Worm (Caenorhabditis elegans) whole organism, L3 larva: ENCODE measurements around the gene clh-1.

Source experiments
- aly-2 ChIP-seq: fragments of 150-350 bp; optimal IDR thresholded peaks from 2 replicates; lab custom pipeline; 2014; ENCODE audit warnings: missing biosample characterization, missing genetic modification characterization
- ama-1 ChIP-seq: fragments of 150-350 bp; optimal IDR thresholded peaks from 2 replicates; lab custom pipeline; 2018
- ceh-16 ChIP-seq: sonication (generic microtip); optimal IDR thresholded peaks from 2 replicates; lab custom pipeline; 2017; ENCODE audit warnings: missing biosample characterization, missing genetic modification characterization
- ceh-28 ChIP-seq: fragments of 150-350 bp; optimal IDR thresholded peaks from 2 replicates; lab custom pipeline; 2014; ENCODE audit warnings: missing biosample characterization, missing genetic modification reagents, missing genetic modification characterization
- ceh-9 ChIP-seq: sonication (generic microtip); optimal IDR thresholded peaks from 2 replicates; lab custom pipeline; 2018; ENCODE audit warnings: missing biosample characterization, missing genetic modification characterization
- egl-27 ChIP-seq: sonication (generic microtip); optimal IDR thresholded peaks from 4 replicates; lab custom pipeline; 2017; ENCODE audit warnings: missing biosample characterization, missing genetic modification reagents, missing genetic modification characterization
- egl-5 ChIP-seq: fragments of 150-350 bp; optimal IDR thresholded peaks from 2 replicates; lab custom pipeline; 2017; ENCODE audit warnings: missing biosample characterization, missing genetic modification reagents, missing genetic modification characterization, inconsistent platforms
- elt-1 ChIP-seq: fragments of 150-350 bp; optimal IDR thresholded peaks from 2 replicates; lab custom pipeline; 2014; ENCODE audit warnings: missing biosample characterization, missing genetic modification characterization
- elt-2 ChIP-seq: sonication (generic microtip); optimal IDR thresholded peaks from 2 replicates; lab custom pipeline; 2016; ENCODE audit warnings: missing genetic modification reagents, mild to moderate bottlenecking, missing genetic modification characterization, missing compliant biosample characterization
- elt-3 ChIP-seq, 3 experiments: fragments of 150-350 bp in 1 of 3; sonication (generic microtip) in 2 of 3; optimal IDR thresholded peaks; 2 replicates in 2 of 3; 4 replicates in 1 of 3; lab custom pipeline; 2014 to 2017; ENCODE audit warnings: missing biosample characterization in 3 of 3, missing genetic modification characterization in 3 of 3
- fkh-10 ChIP-seq: sonication (generic microtip); optimal IDR thresholded peaks from 2 replicates; lab custom pipeline; 2017; ENCODE audit warnings: missing biosample characterization, missing genetic modification reagents, missing genetic modification characterization
- fkh-2 ChIP-seq: fragments of 150-350 bp; optimal IDR thresholded peaks from 2 replicates; lab custom pipeline; 2014; ENCODE audit warnings: missing biosample characterization, missing genetic modification reagents, missing genetic modification characterization
- hmg-11 ChIP-seq: sonication (generic microtip); optimal IDR thresholded peaks from 2 replicates; lab custom pipeline; 2016; ENCODE audit warnings: missing genetic modification characterization, missing compliant biosample characterization
- jun-1 ChIP-seq: fragments of 150-350 bp; optimal IDR thresholded peaks from 2 replicates; lab custom pipeline; 2014; ENCODE audit warnings: missing biosample characterization, missing genetic modification reagents, missing genetic modification characterization
- lin-15B ChIP-seq: fragments of 150-350 bp; optimal IDR thresholded peaks from 2 replicates; lab custom pipeline; 2014; ENCODE audit warnings: missing biosample characterization, missing genetic modification characterization
- lsy-12 ChIP-seq: sonication (generic microtip); optimal IDR thresholded peaks from 2 replicates; lab custom pipeline; 2016; ENCODE audit warnings: mild to moderate bottlenecking, missing genetic modification characterization, missing compliant biosample characterization
- mdl-1 ChIP-seq: fragments of 150-350 bp; optimal IDR thresholded peaks from 2 replicates; lab custom pipeline; 2014; ENCODE audit warnings: missing biosample characterization, missing genetic modification characterization
- mml-1 ChIP-seq: fragments of 150-350 bp; sonication (generic microtip); optimal IDR thresholded peaks from 3 replicates; lab custom pipeline; 2014; ENCODE audit warnings: missing biosample characterization, missing genetic modification characterization
- nfya-1 ChIP-seq: sonication (generic microtip); optimal IDR thresholded peaks from 2 replicates; lab custom pipeline; 2017; ENCODE audit warnings: missing genetic modification characterization, mild to moderate bottlenecking, missing compliant biosample characterization, antibody characterized with exemption, moderate library complexity; ENCODE audit not compliant: insufficient read depth
- nhr-11 ChIP-seq: fragments of 150-350 bp; optimal IDR thresholded peaks from 2 replicates; lab custom pipeline; 2014; ENCODE audit warnings: missing biosample characterization, missing genetic modification characterization
- nhr-12 ChIP-seq: fragments of 150-350 bp; optimal IDR thresholded peaks from 2 replicates; lab custom pipeline; 2014; ENCODE audit warnings: missing biosample characterization, missing genetic modification characterization
- nhr-237 ChIP-seq: fragments of 150-350 bp; optimal IDR thresholded peaks from 2 replicates; lab custom pipeline; 2014; ENCODE audit warnings: missing biosample characterization, missing genetic modification characterization
- nhr-25 ChIP-seq: sonication (generic microtip); optimal IDR thresholded peaks from 2 replicates; lab custom pipeline; 2017; ENCODE audit warnings: missing biosample characterization, missing genetic modification characterization
- nhr-28 ChIP-seq: fragments of 150-350 bp; optimal IDR thresholded peaks from 2 replicates; lab custom pipeline; 2014; ENCODE audit warnings: missing biosample characterization, missing genetic modification characterization
- nhr-43 ChIP-seq: sonication (generic microtip); optimal IDR thresholded peaks from 2 replicates; lab custom pipeline; 2016; ENCODE audit warnings: mild to moderate bottlenecking, missing genetic modification characterization, missing compliant biosample characterization; ENCODE audit not compliant: poor library complexity, severe bottlenecking
- nhr-67 ChIP-seq: fragments of 150-350 bp; optimal IDR thresholded peaks from 2 replicates; lab custom pipeline; 2014; ENCODE audit warnings: missing biosample characterization, missing genetic modification characterization
- nhr-76 ChIP-seq: fragments of 150-350 bp; sonication (generic microtip); optimal IDR thresholded peaks from 5 replicates; lab custom pipeline; 2014; ENCODE audit warnings: missing biosample characterization, missing genetic modification characterization
- nhr-77 ChIP-seq: fragments of 150-350 bp; optimal IDR thresholded peaks from 2 replicates; lab custom pipeline; 2014; ENCODE audit warnings: missing biosample characterization, missing genetic modification characterization
- pha-4 ChIP-seq: fragments of 150-350 bp; optimal IDR thresholded peaks from 2 replicates; lab custom pipeline; 2014; ENCODE audit warnings: missing biosample characterization, missing genetic modification reagents, missing genetic modification characterization
- pqm-1 ChIP-seq: fragments of 150-350 bp; optimal IDR thresholded peaks from 2 replicates; lab custom pipeline; 2017; ENCODE audit warnings: missing biosample characterization, missing genetic modification characterization, inconsistent platforms
- skn-1 ChIP-seq: fragments of 150-350 bp; optimal IDR thresholded peaks from 2 replicates; lab custom pipeline; 2014; ENCODE audit warnings: missing biosample characterization, missing genetic modification characterization
- snpc-4 ChIP-seq: fragments of 150-350 bp; optimal IDR thresholded peaks from 2 replicates; lab custom pipeline; 2014; ENCODE audit warnings: missing biosample characterization, missing genetic modification characterization
- tbx-2 ChIP-seq: sonication (generic microtip); optimal IDR thresholded peaks from 2 replicates; lab custom pipeline; 2016; ENCODE audit warnings: mild to moderate bottlenecking, missing genetic modification characterization, missing compliant biosample characterization
- unc-39 ChIP-seq: sonication (generic microtip); optimal IDR thresholded peaks from 4 replicates; lab custom pipeline; 2017; ENCODE audit warnings: missing biosample characterization, missing genetic modification characterization
- unc-62 ChIP-seq: fragments of 150-350 bp; sonication (generic microtip); optimal IDR thresholded peaks from 4 replicates; lab custom pipeline; 2014; ENCODE audit warnings: missing biosample characterization, missing genetic modification reagents, missing genetic modification characterization
- zag-1 ChIP-seq: fragments of 150-350 bp; optimal IDR thresholded peaks from 2 replicates; lab custom pipeline; 2014; ENCODE audit warnings: missing biosample characterization, missing genetic modification characterization
- ztf-4 ChIP-seq: fragments of 150-350 bp; optimal IDR thresholded peaks from 2 replicates; lab custom pipeline; 2014; ENCODE audit warnings: missing biosample characterization, missing genetic modification characterization

Gene clh-1

DNA sequence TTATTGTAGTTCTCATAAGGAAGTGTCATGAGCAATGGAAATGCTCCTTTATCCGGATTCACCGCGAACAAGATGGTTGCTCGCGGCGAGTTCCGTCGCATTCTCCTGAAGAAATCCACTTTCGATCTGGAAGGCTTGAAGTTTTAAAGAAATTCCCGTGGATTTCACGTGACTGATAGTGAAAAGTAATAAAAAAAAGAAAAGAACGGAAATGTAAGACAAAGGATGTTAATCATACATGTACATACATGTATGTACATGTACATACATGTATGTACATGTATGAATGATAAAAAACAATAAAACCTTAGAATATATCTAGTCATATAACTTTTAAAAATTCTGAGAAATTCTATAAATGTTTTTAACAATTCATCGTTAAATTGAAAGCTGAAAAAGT, at the start of gene clh-1:
TSS of gene clh-1 (minus strand) at position 101 of the 400 bp plus-strand sequence.
- TF ChIP-seq snpc-4 (no peak), fkh-2 (tag; lab: Kevin White, UChicago) (no peak), tbx-2 (tag; lab: Kevin White, UChicago) (no peak), ama-1 (lab: Kevin White, UChicago) (no peak), pha-4 (tag; lab: Kevin White, UChicago) (no peak), nfya-1 (no peak), ztf-4 (tag; lab: Kevin White, UChicago) (no peak), nhr-11 (no peak), zag-1 (no peak), pqm-1 (tag; lab: Kevin White, UChicago) (no peak), nhr-28 (tag; lab: Kevin White, UChicago) (no peak), ceh-9 (tag; lab: Kevin White, UChicago) (no peak), nhr-12 (tag; lab: Kevin White, UChicago) (no peak), aly-2 (tag; lab: Kevin White, UChicago) (no peak), hmg-11 (tag; lab: Kevin White, UChicago) (no peak), nhr-76 (tag; lab: Kevin White, UChicago) (no peak), nhr-237 (tag; lab: Kevin White, UChicago) (no peak), elt-1 (tag; lab: Kevin White, UChicago) (no peak), nhr-67 (no peak)

DNA sequence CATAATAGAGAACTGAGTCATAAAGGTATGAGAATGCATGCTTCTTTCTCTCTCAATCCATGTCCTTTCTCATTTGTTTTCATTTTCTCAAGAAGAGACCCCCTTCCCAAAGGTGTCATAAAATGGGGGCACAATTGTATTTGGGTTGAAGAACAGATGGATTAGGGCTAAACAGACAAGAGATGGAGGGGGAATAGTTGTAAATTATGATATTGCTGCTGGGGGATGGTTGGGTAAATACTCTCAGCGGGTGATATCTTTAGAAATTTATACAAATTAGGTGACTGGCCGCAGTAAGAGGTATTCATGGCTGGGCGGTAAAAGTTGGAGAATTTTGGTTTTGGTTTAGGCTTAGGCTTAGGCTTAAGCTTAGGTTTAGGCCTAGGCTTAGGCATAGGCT, 48.8 kb upstream of the clh-1 start:
- TF ChIP-seq ceh-9 (tag; lab: Kevin White, UChicago): no peak
- TF ChIP-seq skn-1 (tag; lab: Kevin White, UChicago): no peak
- no peak for TF ChIP-seq egl-5 (tag; lab: Kevin White, UChicago)
- TF ChIP-seq snpc-4: no peak
- TF ChIP-seq ceh-28 (tag; lab: Kevin White, UChicago): no peak
- no peak for TF ChIP-seq mdl-1 (tag; lab: Kevin White, UChicago)
- TF ChIP-seq elt-2: no peak
- TF ChIP-seq nhr-12 (tag; lab: Kevin White, UChicago): no peak
- TF ChIP-seq nhr-43 (tag; lab: Kevin White, UChicago): no peak
- no peak for TF ChIP-seq lin-15B
- TF ChIP-seq elt-1 (tag; lab: Kevin White, UChicago): no peak
- no peak for TF ChIP-seq jun-1 (tag; lab: Kevin White, UChicago)
- no peak for TF ChIP-seq nhr-77 (tag; lab: Kevin White, UChicago)
- no peak for TF ChIP-seq nhr-237 (tag; lab: Kevin White, UChicago)
- TF ChIP-seq mml-1: no peak
- TF ChIP-seq, all 47 proteins: peak for 0

DNA sequence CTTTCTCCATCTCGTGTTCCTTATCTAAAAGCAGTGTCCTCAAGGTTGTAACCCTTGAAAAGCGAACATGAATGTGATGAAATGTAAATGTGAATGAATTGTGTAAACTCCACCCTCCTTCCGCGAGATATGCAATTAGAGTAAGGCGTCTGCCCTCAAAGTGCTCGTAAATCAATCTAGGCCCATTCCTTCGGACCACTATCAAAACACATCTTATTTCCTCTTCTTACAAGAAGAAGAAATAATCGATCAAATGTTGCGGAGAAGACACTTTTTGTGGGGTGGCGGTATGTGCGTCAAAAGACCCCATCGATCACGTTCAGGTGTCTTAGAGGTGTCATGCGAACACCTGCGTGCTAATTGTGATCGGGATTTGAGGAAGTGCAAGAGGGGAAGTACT, 45.9 kb upstream of the clh-1 start:
- TF ChIP-seq mdl-1 (tag; lab: Kevin White, UChicago): no peak
- no peak for TF ChIP-seq lsy-12
- TF ChIP-seq aly-2 (tag; lab: Kevin White, UChicago): no peak
- no peak for TF ChIP-seq jun-1 (tag; lab: Kevin White, UChicago)
- TF ChIP-seq skn-1 (tag; lab: Kevin White, UChicago): no peak
- TF ChIP-seq snpc-4: no peak
- TF ChIP-seq unc-39 (tag; lab: Kevin White, UChicago): no peak
- TF ChIP-seq nhr-25 (tag; lab: Kevin White, UChicago): no peak
- TF ChIP-seq egl-27 (tag; lab: Kevin White, UChicago): no peak

DNA sequence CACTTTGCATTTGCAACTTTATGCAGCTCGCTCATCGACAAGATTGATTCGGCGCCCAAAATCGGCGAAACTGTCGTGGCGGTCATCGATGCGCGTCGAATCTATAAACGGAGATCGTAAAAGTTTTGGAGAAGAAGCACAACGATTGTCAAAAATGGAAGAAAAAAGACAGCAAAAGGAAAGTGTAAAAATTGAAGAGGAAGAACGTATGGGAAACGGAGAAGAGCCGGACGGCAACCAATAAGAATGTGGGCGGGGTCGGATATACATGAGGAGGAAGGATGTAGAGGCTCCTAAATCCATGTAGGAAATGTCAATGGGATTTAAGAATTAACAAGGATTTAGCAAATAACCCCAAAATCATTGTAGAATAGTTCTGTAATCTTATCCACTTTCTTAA, 44.8 kb upstream of the clh-1 start, which contains the start of gene vab-23:
TSS of gene vab-23 (minus strand) at position 101 of the 400 bp plus-strand sequence.
- peak; percentile 1 for TF ChIP-seq nfya-1
- no peak for TF ChIP-seq ceh-16 (tag; lab: Kevin White, UChicago)
- TF ChIP-seq, all 47 proteins: peak for 1

DNA sequence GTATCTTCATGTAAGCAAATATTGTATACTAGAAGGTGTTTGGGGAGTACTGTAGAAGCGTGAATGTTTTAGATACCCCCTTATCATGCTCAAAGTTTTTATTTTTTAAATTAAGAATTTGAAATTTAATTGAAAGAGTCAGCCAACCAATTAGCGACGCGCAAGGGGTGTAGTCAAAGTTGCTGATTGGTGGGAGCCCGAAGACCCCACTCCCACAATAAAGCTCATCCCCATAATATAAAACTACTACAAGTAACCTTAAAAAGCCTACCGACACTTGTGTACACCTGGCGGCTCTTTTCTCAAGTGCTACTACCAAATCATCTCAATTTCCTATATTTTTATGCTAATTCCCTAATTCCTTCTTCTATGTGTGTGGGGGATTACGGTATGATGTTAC, 43.5 kb upstream of the clh-1 start:
- TF ChIP-seq nfya-1 (peak; percentile 63), mml-1 (no peak)

DNA sequence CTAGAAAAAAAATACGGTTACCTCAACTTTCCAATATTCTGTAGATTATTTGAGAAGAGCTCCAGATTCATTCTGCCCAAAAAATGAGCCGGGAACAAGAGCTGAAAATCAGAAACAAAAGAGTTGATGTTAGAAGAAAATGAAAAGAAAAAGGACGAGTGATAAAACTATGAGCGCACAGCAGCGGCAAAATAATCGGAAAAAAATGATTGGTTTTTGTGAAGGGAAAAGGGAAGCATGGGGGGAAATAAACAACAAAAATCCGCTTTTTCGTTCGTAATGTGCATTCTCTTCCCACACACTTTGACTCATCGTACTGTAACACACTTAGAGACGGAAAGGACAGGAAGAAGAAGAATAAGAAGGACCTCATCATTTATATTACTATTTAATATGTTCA, 37.1 kb upstream of the clh-1 start, which contains the start of gene ZK930.2:
TSS of gene ZK930.2 (minus strand) at position 101 of the 400 bp plus-strand sequence.
- TF ChIP-seq nhr-237 (tag; lab: Kevin White, UChicago) (no peak), aly-2 (tag; lab: Kevin White, UChicago) (no peak), elt-3 (tag; optimal IDR thresholded peaks at IDR 0.05; lab: Kevin White, UChicago) (no peak), ceh-28 (tag; lab: Kevin White, UChicago) (no peak), jun-1 (tag; lab: Kevin White, UChicago) (no peak), fkh-10 (no peak), mdl-1 (tag; lab: Kevin White, UChicago) (no peak), unc-62 (GFP tag; lab: Kevin White, UChicago) (no peak)
